Worm (Caenorhabditis elegans): ENCODE measurements around the gene T11F9.22.

The T11F9.22 gene

DNA sequence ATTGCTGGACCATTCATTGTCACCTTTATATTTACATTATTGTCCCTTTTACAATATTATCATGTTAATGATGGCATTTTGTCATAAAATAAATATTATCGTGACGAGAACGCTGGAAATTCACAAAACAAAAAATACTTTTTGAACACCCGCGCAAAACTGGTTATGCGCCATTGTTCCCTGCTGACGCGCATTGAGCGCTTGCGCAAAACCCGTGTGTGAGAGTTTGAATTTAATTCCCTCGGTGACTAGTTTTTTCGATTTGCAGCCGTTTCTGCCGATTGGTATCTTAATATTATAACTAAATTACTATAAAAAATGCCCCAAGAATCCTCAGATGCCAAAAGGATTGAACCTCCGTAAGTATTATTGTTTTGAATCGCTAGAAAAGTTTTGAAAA, 41.9 kb downstream of the T11F9.22 start, which contains the start of gene pafo-1 (continued):
- TF ChIP-seq hlh-17 (GFP tag; optimal IDR thresholded peaks at IDR 0.05; ENCODE audit: borderline replicate concordance) (no peak), nhr-76 (tag; optimal IDR thresholded peaks at IDR 0.05) (peak; percentile 43), irx-1 (tag; optimal IDR thresholded peaks at IDR 0.05) (peak; percentile 85), mef-2 (tag; optimal IDR thresholded peaks at IDR 0.05) (peak; percentile 65), unc-130 (tag; optimal IDR thresholded peaks at IDR 0.05) (peak; percentile 91), hpl-2 (GFP tag; optimal IDR thresholded peaks at IDR 0.05) (no peak), hlh-4 (tag; optimal IDR thresholded peaks at IDR 0.05) (no peak), nhr-77 (tag; optimal IDR thresholded peaks at IDR 0.05) (peak; percentile 60), ceh-82 (tag; optimal IDR thresholded peaks at IDR 0.05) (peak; percentile 80 to 93 (median 92)), efl-3 (GFP tag; optimal IDR thresholded peaks at IDR 0.05) (peak; percentile 47), lin-13 (GFP tag; optimal IDR thresholded peaks at IDR 0.05) (peak; percentile 87), nhr-20 (tag; optimal IDR thresholded peaks at IDR 0.05) (peak; percentile 92), elt-3 (tag; optimal IDR thresholded peaks at IDR 0.05) (peak in 2 of 6 experiments; percentile 79 to 80), nhr-28 (tag; optimal IDR thresholded peaks at IDR 0.05) (no peak), pax-3 (tag; optimal IDR thresholded peaks at IDR 0.05) (peak; percentile 62), nhr-71 (tag; optimal IDR thresholded peaks at IDR 0.05) (peak; percentile 95), xbp-1 (tag; optimal IDR thresholded peaks at IDR 0.05) (peak; percentile 90), fkh-4 (tag; optimal IDR thresholded peaks at IDR 0.05; ENCODE audit: borderline replicate concordance) (peak; percentile 28), dsc-1 (tag; optimal IDR thresholded peaks at IDR 0.05) (peak; percentile 94), elt-2 (tag; optimal IDR thresholded peaks at IDR 0.05) (peak; percentile 75), aly-2 (tag; optimal IDR thresholded peaks at IDR 0.05) (peak; percentile 87), alr-1 (tag; optimal IDR thresholded peaks at IDR 0.05; ENCODE audit: borderline replicate concordance) (no peak), unc-30 (tag; optimal IDR thresholded peaks at IDR 0.05) (no peak), pag-3 (tag; optimal IDR thresholded peaks at IDR 0.05; ENCODE audit: borderline replicate concordance, insufficient read depth) (peak; percentile 13), tbx-2 (tag; optimal IDR thresholded peaks at IDR 0.05) (peak; percentile 92), ets-5 (GFP tag; IDR thresholded peaks at IDR 0.05) (no peak), ceh-88 (GFP tag; IDR thresholded peaks at IDR 0.05) (peak; percentile 20; the same call in 1 of the 2 replicates), nhr-12 (tag; optimal IDR thresholded peaks at IDR 0.05) (no peak), unc-62 (GFP tag; optimal IDR thresholded peaks at IDR 0.05) (no peak), skn-1 (tag; optimal IDR thresholded peaks at IDR 0.05) (peak; percentile 92), ama-1 (optimal IDR thresholded peaks at IDR 0.05) (peak; percentile 13), jun-1 (tag; optimal IDR thresholded peaks at IDR 0.05) (peak; percentile 88), ceh-90 (tag; optimal IDR thresholded peaks at IDR 0.05) (peak; percentile 36), fkh-8 (tag; optimal IDR thresholded peaks at IDR 0.05) (peak; percentile 79), mdl-1 (tag; optimal IDR thresholded peaks at IDR 0.05) (peak in 1 of 2 experiments; percentile 78), aha-1 (tag; optimal IDR thresholded peaks at IDR 0.05) (peak; percentile 56)

DNA sequence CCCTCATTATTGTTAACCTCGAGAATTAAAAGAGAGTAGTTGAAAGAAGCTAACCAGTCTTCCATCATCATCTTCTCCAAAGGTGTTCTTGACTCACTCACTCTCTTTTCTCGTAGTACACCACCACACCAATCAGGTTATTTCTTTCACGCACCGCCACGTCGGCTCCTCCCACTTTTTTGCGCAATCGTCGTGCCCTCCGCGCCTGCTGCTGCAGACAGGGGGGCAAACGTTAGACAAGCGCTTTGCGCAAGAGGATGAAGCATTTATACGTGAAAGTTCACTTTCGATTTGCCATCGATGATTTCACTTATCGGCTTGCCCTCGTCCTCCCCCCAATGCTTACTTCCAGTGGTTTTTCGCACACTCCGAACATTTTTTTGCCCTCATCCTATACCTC, 45.8 kb downstream of the T11F9.22 start:
- TF ChIP-seq nhr-85 (tag): peak; percentile 25
- no peak for TF ChIP-seq irx-1 (tag; optimal IDR thresholded peaks at IDR 0.05)
- peak; percentile 93 for TF ChIP-seq blmp-1 (tag; optimal IDR thresholded peaks at IDR 0.05)
- no peak for TF ChIP-seq efl-1 (optimal IDR thresholded peaks at IDR 0.05)
- TF ChIP-seq efl-1 (GFP tag; optimal IDR thresholded peaks at IDR 0.05 in 1 of 2): peak in 1 of 2 experiments; percentile 38

DNA sequence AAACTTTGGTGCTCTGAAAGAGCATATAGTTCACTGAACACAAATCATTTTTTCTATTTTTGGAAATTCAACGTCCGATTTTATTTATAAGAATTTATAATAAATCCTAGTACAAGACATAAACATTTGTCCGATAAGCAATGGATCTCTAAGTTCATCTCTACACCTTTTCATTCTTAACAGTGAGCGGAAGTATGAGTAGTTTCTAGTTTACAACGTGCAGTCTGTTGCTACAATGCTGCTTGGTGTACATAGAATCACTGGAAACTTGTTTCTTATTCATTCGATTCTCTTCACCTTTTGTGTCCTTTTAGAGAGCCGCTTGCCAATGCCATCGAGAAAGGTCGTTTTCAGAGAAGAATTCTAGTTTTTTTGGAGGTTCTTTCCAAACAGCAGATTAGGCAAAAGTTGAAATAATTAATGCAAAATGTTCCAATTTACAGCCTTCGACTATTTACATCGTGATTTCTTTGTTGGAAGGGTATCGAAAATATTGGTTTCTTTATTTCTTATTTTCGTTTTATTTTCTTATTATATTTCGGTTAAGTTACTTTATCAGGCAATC, 47.5 kb downstream of the T11F9.22 start:
- no peak for TF ChIP-seq ama-1 (optimal IDR thresholded peaks at IDR 0.05)
- TF ChIP-seq tlp-1 (tag; optimal IDR thresholded peaks at IDR 0.05): no peak
- no peak for TF ChIP-seq fkh-10 (GFP tag; optimal IDR thresholded peaks at IDR 0.05)
- TF ChIP-seq egl-13 (tag; optimal IDR thresholded peaks at IDR 0.05): no peak
- TF ChIP-seq mdl-1 (tag; optimal IDR thresholded peaks at IDR 0.05): no peak
- no peak for TF ChIP-seq egl-27 (tag; optimal IDR thresholded peaks at IDR 0.05)
- no peak for TF ChIP-seq mef-2 (tag; optimal IDR thresholded peaks at IDR 0.05)

Measured in whole organism, L1 larva.